Worm (Caenorhabditis elegans): ENCODE measurements around the gene ctsa-3.1.

DNA sequence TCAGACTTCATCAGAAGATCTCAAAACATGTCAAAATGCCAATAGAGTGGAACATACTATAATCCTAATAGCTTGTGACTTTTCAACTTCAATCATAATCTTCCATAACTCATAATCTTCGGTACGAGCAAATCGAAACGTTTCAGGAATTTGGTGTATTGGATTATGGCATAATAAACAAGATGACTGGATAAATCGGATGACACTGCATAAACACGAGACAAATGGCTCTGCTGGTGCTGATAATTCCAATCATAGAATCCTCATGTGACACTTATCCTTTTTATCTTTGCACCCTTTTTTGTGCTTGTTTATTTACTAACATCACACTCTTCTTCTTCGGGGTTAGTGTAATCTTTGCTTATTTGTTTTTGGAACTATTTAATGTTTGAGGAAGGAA is 50.4 kb downstream of the ctsa-3.1 start:
- TF ChIP-seq him-1 (tag; optimal IDR thresholded peaks at IDR 0.05), result no peak
- TF ChIP-seq W03F9.2 (tag; optimal IDR thresholded peaks at IDR 0.05), result no peak

All from whole organism, L4/young adult.